Worm (Caenorhabditis elegans): ENCODE results near the gene Y53F4B.43.

- TF ChIP-seq him-1 (tag; optimal IDR thresholded peaks at IDR 0.05) (no peak), dao-5 (tag; optimal IDR thresholded peaks at IDR 0.05) (no peak), W03F9.2 (tag; optimal IDR thresholded peaks at IDR 0.05) (no peak)
Observed at ce11 chrII:14967084-14967483, 21.2 kb upstream of the Y53F4B.43 start.
